Worm (Caenorhabditis elegans) whole organism, young adult: ENCODE results near the gene srw-48.

Experiments
- F10E7.11 ChIP-seq: sonication (generic microtip); optimal IDR thresholded peaks from 2 replicates; lab custom pipeline; 2017; ENCODE audit warnings: mild to moderate bottlenecking, missing genetic modification characterization, moderate library complexity, missing compliant biosample characterization
- Y53F4B.3 ChIP-seq: fragments of 200-800 bp; sonication (Bioruptor generic); IDR thresholded peaks from 2 replicates; pipeline ENCODE4 v1.3.6; 2022; ENCODE audit warnings: missing genetic modification reagents, missing genetic modification characterization, missing compliant biosample characterization
- ama-1 ChIP-seq, 3 experiments: fragments of 150-350 bp in 1 of 3; sonication (generic microtip) in 2 of 3; optimal IDR thresholded peaks; 2 replicates each; lab custom pipeline; 2014 to 2018; ENCODE audit warnings: missing biosample characterization in 2 of 3, missing genetic modification characterization in 2 of 3, missing genetic modification reagents in 2 of 3
- ceh-27 ChIP-seq: fragments of 200-800 bp; sonication (Bioruptor generic); optimal IDR thresholded peaks from 2 replicates; lab custom pipeline; 2018; ENCODE audit warnings: mild to moderate bottlenecking, missing genetic modification characterization, moderate library complexity, missing compliant biosample characterization
- dox-1 ChIP-seq: fragments of 200-800 bp; sonication (Bioruptor generic); IDR thresholded peaks from 2 replicates; pipeline ENCODE4 v1.3.6; 2022; ENCODE audit warnings: missing genetic modification reagents, missing genetic modification characterization, missing compliant biosample characterization
- ets-4 ChIP-seq: fragments of 200-800 bp; sonication (Bioruptor generic); optimal IDR thresholded peaks from 2 replicates; lab custom pipeline; 2018; ENCODE audit warnings: mild to moderate bottlenecking, missing genetic modification characterization, missing compliant biosample characterization
- fkh-3 ChIP-seq: sonication (generic microtip); optimal IDR thresholded peaks from 2 replicates; lab custom pipeline; 2016; ENCODE audit warnings: mild to moderate bottlenecking, missing genetic modification characterization, missing compliant biosample characterization
- him-1 ChIP-seq: sonication (generic microtip); optimal IDR thresholded peaks from 2 replicates; lab custom pipeline; 2016; ENCODE audit warnings: missing genotype, missing genetic modification reagents, missing genetic modification characterization, missing compliant biosample characterization
- madf-6 ChIP-seq: fragments of 200-800 bp; sonication (Bioruptor generic); IDR thresholded peaks from 2 replicates; pipeline ENCODE4 v1.3.6; 2022; ENCODE audit warnings: missing genetic modification reagents, missing genetic modification characterization, missing compliant biosample characterization
- mes-4 ChIP-seq: sonication (generic microtip); optimal IDR thresholded peaks from 2 replicates; lab custom pipeline; 2016; ENCODE audit warnings: missing genotype, missing genetic modification characterization, missing compliant biosample characterization
- tbx-9 ChIP-seq: sonication (generic microtip); optimal IDR thresholded peaks from 2 replicates; lab custom pipeline; 2016; ENCODE audit warnings: borderline replicate concordance, missing genetic modification characterization, inconsistent platforms, missing compliant biosample characterization

ce11 chrV:16395739-16396138 lies 25.1 kb upstream of the srw-48 start, which contains the start of gene F13A7.12:
- no peak for TF ChIP-seq ama-1 (optimal IDR thresholded peaks at IDR 0.05; lab: Kevin White, UChicago)
- TF ChIP-seq ama-1 (GFP tag; optimal IDR thresholded peaks at IDR 0.05; lab: Kevin White, UChicago) = no peak
- TF ChIP-seq dox-1 = no peak
- no peak for TF ChIP-seq tbx-9 (tag; lab: Kevin White, UChicago)
- TF ChIP-seq mes-4 (tag; lab: Kevin White, UChicago) = no peak
- TF ChIP-seq madf-6 = no peak
- TF ChIP-seq ets-4 (GFP tag; lab: Kevin White, UChicago) = no peak
- no peak for TF ChIP-seq fkh-3 (tag; lab: Kevin White, UChicago)
- TF ChIP-seq him-1 (tag; lab: Kevin White, UChicago) = no peak
- no peak for TF ChIP-seq F10E7.11 (tag; lab: Kevin White, UChicago)
- TF ChIP-seq Y53F4B.3 (GFP tag; lab: Robert Waterston, UW) = no peak
- no peak for TF ChIP-seq ceh-27
